Fruit fly (Drosophila melanogaster): ENCODE results near the gene pins.

pins gene

dm6 chr3R:27569706-27570105 is 12.9 kb upstream of the pins start (continued):
- peak; percentile 25 for TF ChIP-seq CG2116 (GFP tag; optimal IDR thresholded peaks at IDR 0.05)
- TF ChIP-seq Dbx (GFP tag; IDR thresholded peaks at IDR 0.05) = peak; percentile 91
- peak; percentile 53 for TF ChIP-seq Mad (GFP tag; optimal IDR thresholded peaks at IDR 0.05)
- TF ChIP-seq CG6254 (GFP tag; optimal IDR thresholded peaks at IDR 0.05) = peak; percentile 69
- TF ChIP-seq mld (GFP tag; IDR thresholded peaks at IDR 0.05; ENCODE audit: partially characterized antibody) = no peak
- peak; percentile 70 to 76 for TF ChIP-seq chif (GFP tag; optimal IDR thresholded peaks at IDR 0.05)
- TF ChIP-seq CG2889 (GFP tag; IDR thresholded peaks at IDR 0.05) = peak; percentile 80; the same call in 2 of the 3 replicates
- peak; percentile 83 for TF ChIP-seq ttk (GFP tag; IDR thresholded peaks at IDR 0.05)
- TF ChIP-seq CG34224 (GFP tag; IDR thresholded peaks at IDR 0.05; ENCODE audit: partially characterized antibody) = no peak
- peak; percentile 81 for TF ChIP-seq zfh2 (GFP tag; optimal IDR thresholded peaks at IDR 0.05)
- peak; percentile 90 for TF ChIP-seq tin (GFP tag; optimal IDR thresholded peaks at IDR 0.05)
- peak; percentile 63 for TF ChIP-seq da (GFP tag; optimal IDR thresholded peaks at IDR 0.05)
- TF ChIP-seq shn (GFP tag; optimal IDR thresholded peaks at IDR 0.05) = peak; percentile 68
- peak; percentile 81 for TF ChIP-seq Hmr (GFP tag; optimal IDR thresholded peaks at IDR 0.05)
- TF ChIP-seq Neu2 (GFP tag; optimal IDR thresholded peaks at IDR 0.05; ENCODE audit: borderline replicate concordance) = peak; percentile 38
- TF ChIP-seq Ravus (GFP tag; IDR thresholded peaks at IDR 0.05) = peak; percentile 78
- peak; percentile 95 for TF ChIP-seq vvl (GFP tag; IDR thresholded peaks at IDR 0.05)
- TF ChIP-seq Side (GFP tag; optimal IDR thresholded peaks at IDR 0.05) = peak; percentile 91
- peak; percentile 84 for TF ChIP-seq bowl (GFP tag; IDR thresholded peaks at IDR 0.05)
- TF ChIP-seq tup (GFP tag; optimal IDR thresholded peaks at IDR 0.05) = peak; percentile 81
- TF ChIP-seq Dp (GFP tag; optimal IDR thresholded peaks at IDR 0.05) = no peak
- TF ChIP-seq CG18262 (tag; optimal IDR thresholded peaks at IDR 0.05) = peak; percentile 78
- TF ChIP-seq sens-2 (GFP tag; IDR thresholded peaks at IDR 0.05) = peak; percentile 86
- TF ChIP-seq H15 (GFP tag; IDR thresholded peaks at IDR 0.05) = peak; percentile 89
- peak; percentile 88 for TF ChIP-seq Taf1 (GFP tag; IDR thresholded peaks at IDR 0.05)
- peak; percentile 84 for TF ChIP-seq CG16779 (GFP tag; IDR thresholded peaks at IDR 0.05)
- peak; percentile 85 for TF ChIP-seq CG11247 (GFP tag; IDR thresholded peaks at IDR 0.05)
- peak; percentile 94 for TF ChIP-seq Atf6 (GFP tag; IDR thresholded peaks at IDR 0.05)
- TF ChIP-seq toy (GFP tag; IDR thresholded peaks at IDR 0.05) = 0 out of 2 replicates have a peak, but pooled peaks have one; percentile 40
- TF ChIP-seq Hsf (GFP tag; optimal IDR thresholded peaks at IDR 0.05) = peak; percentile 56
- no peak for TF ChIP-seq CG7745 (tag; optimal IDR thresholded peaks at IDR 0.05)
- TF ChIP-seq CG6683 (GFP tag; optimal IDR thresholded peaks at IDR 0.05) = peak; percentile 84
- TF ChIP-seq vfl (GFP tag; optimal IDR thresholded peaks at IDR 0.05) = peak; percentile 48
- TF ChIP-seq CG30403 (GFP tag; optimal IDR thresholded peaks at IDR 0.05) = peak; percentile 84
- peak; percentile 83 for TF ChIP-seq gsb (GFP tag; IDR thresholded peaks at IDR 0.05)
- TF ChIP-seq ci (GFP tag; IDR thresholded peaks at IDR 0.05) = peak; percentile 90
- peak; percentile 96 for TF ChIP-seq sens (GFP tag)
- peak; percentile 71 for TF ChIP-seq CG12942 (GFP tag; optimal IDR thresholded peaks at IDR 0.05)
- peak; percentile 68 for TF ChIP-seq CkIIα-i1 (GFP tag; IDR thresholded peaks at IDR 0.05)
- TF ChIP-seq CG43689 (GFP tag; IDR thresholded peaks at IDR 0.05) = peak; percentile 68
- peak; percentile 95 for TF ChIP-seq Ptx1 (GFP tag; IDR thresholded peaks at IDR 0.05)
- no peak for TF ChIP-seq fru (optimal IDR thresholded peaks at IDR 0.05)
- TF ChIP-seq fd3F (GFP tag; optimal IDR thresholded peaks at IDR 0.05) = peak; percentile 72
- peak; percentile 80 for TF ChIP-seq CG18764 (GFP tag; optimal IDR thresholded peaks at IDR 0.05)
- peak; percentile 90 for TF ChIP-seq Aef1 (GFP tag; IDR thresholded peaks at IDR 0.05)
- TF ChIP-seq Rfx (GFP tag; IDR thresholded peaks at IDR 0.05) = peak; percentile 96
- TF ChIP-seq gfzf (GFP tag; optimal IDR thresholded peaks at IDR 0.05) = no peak
- TF ChIP-seq E2f2 (GFP tag; IDR thresholded peaks at IDR 0.05) = peak; percentile 59; the same call in 1 of the 2 replicates
- TF ChIP-seq repo (GFP tag; optimal IDR thresholded peaks at IDR 0.05) = peak; percentile 87
- TF ChIP-seq eyg (GFP tag; optimal IDR thresholded peaks at IDR 0.05) = peak; percentile 89
- TF ChIP-seq CG7963 (GFP tag; IDR thresholded peaks at IDR 0.05; ENCODE audit: partially characterized antibody) = no peak
- TF ChIP-seq CrebB (tag; optimal IDR thresholded peaks at IDR 0.05) = peak; percentile 25
- peak; percentile 66 for TF ChIP-seq Atf-2 (GFP tag; optimal IDR thresholded peaks at IDR 0.05)

Measured in whole organism, embryonic.